Fruit fly (Drosophila melanogaster) whole organism, wandering third instar larva: ENCODE measurements around the gene CrebB.

ENCODE experiments used
- Abd-B ChIP-seq: fragments of >200 bp; optimal IDR thresholded peaks from 2 replicates; lab custom pipeline; 2017; ENCODE audit warnings: missing biosample characterization, missing genetic modification characterization
- CG32264 ChIP-seq: fragments of 200-800 bp; sonication (Bioruptor generic); optimal IDR thresholded peaks from 2 replicates; lab custom pipeline; 2016; ENCODE audit warnings: missing biosample characterization, missing genetic modification characterization
- CrebA ChIP-seq: fragments of 200-800 bp; sonication (Bioruptor generic); optimal IDR thresholded peaks from 2 replicates; lab custom pipeline; 2016; ENCODE audit warnings: missing biosample characterization, mild to moderate bottlenecking, missing genetic modification characterization, borderline replicate concordance
- Dfd ChIP-seq: fragments of >200 bp; optimal IDR thresholded peaks from 2 replicates; lab custom pipeline; 2017; ENCODE audit warnings: missing biosample characterization, missing genetic modification characterization
- Dif ChIP-seq: fragments of 200-275, 200-300 bp; sonication (Bioruptor generic); optimal IDR thresholded peaks from 2 replicates; lab custom pipeline; 2018; ENCODE audit warnings: missing biosample characterization, missing genetic modification characterization; ENCODE audit not compliant: partially characterized antibody
- GATAd ChIP-seq: sonication (Bioruptor generic); optimal IDR thresholded peaks from 2 replicates; lab custom pipeline; 2016; ENCODE audit warnings: missing biosample characterization, missing genetic modification characterization
- HLH106 ChIP-seq: fragments of 200-800 bp; optimal IDR thresholded peaks from 3 replicates; lab custom pipeline; 2019; ENCODE audit warnings: missing biosample characterization, mild to moderate bottlenecking, missing genetic modification characterization, moderate library complexity
- Hnf4 ChIP-seq: fragments of 200-800 bp; sonication (Bioruptor generic); optimal IDR thresholded peaks from 2 replicates; lab custom pipeline; 2016; ENCODE audit warnings: missing biosample characterization, mild to moderate bottlenecking, missing genetic modification characterization
- Hr78 ChIP-seq: fragments of >200 bp; optimal IDR thresholded peaks from 2 replicates; lab custom pipeline; 2017; ENCODE audit warnings: missing biosample characterization, missing genetic modification characterization
- Hr83 ChIP-seq: fragments of 200-300 bp; sonication (Bioruptor generic); optimal IDR thresholded peaks from 2 replicates; lab custom pipeline; 2016; ENCODE audit warnings: missing biosample characterization, mild to moderate bottlenecking, missing genetic modification characterization, moderate library complexity; ENCODE audit not compliant: poor library complexity, severe bottlenecking
- Jra ChIP-seq: sonication (Bioruptor generic); optimal IDR thresholded peaks from 2 replicates; lab custom pipeline; 2016; ENCODE audit warnings: missing biosample characterization, missing genetic modification characterization
- Mio ChIP-seq: sonication (Bioruptor generic); optimal IDR thresholded peaks from 2 replicates; lab custom pipeline; 2016; ENCODE audit warnings: missing biosample characterization, missing genetic modification characterization
- Myc ChIP-seq: fragments of >200 bp; optimal IDR thresholded peaks from 2 replicates; lab custom pipeline; 2017
- N ChIP-seq: fragments of >200 bp; optimal IDR thresholded peaks from 2 replicates; lab custom pipeline; 2018; ENCODE audit warnings: missing biosample characterization, missing external identifiers, missing genetic modification characterization
- OdsH ChIP-seq: fragments of 200-800 bp; sonication (Bioruptor generic); optimal IDR thresholded peaks from 2 replicates; lab custom pipeline; 2016; ENCODE audit warnings: missing biosample characterization, mild to moderate bottlenecking, missing genetic modification characterization
- Rel ChIP-seq, 2 experiments: fragments of 200-800 bp; sonication (Bioruptor generic) in 1 of 2; optimal IDR thresholded peaks; 2 replicates in 1 of 2; 3 replicates in 1 of 2; lab custom pipeline; 2016 to 2019; ENCODE audit warnings: mild to moderate bottlenecking in 2 of 2, missing biosample characterization in 2 of 2, missing genetic modification characterization in 2 of 2, moderate library complexity in 1 of 2
- Sp1 ChIP-seq: fragments of 200-800 bp; sonication (Bioruptor generic); optimal IDR thresholded peaks from 3 replicates; lab custom pipeline; 2019; ENCODE audit warnings: missing biosample characterization, mild to moderate bottlenecking, missing genetic modification characterization, moderate library complexity
- Vsx2 ChIP-seq: fragments of 200-300, 225-300 bp; sonication (Bioruptor generic); optimal IDR thresholded peaks from 2 replicates; lab custom pipeline; 2018; ENCODE audit warnings: missing biosample characterization, missing genetic modification characterization; ENCODE audit not compliant: partially characterized antibody
- brk ChIP-seq: fragments of 200-800 bp; sonication (Bioruptor generic); optimal IDR thresholded peaks from 2 replicates; lab custom pipeline; 2016; ENCODE audit warnings: missing biosample characterization, mild to moderate bottlenecking, missing genetic modification characterization
- dl ChIP-seq, 2 experiments: fragments of 175-275, 200-275 bp in 1 of 2; fragments of 200-275 bp in 1 of 2; sonication (Bioruptor generic); optimal IDR thresholded peaks; lab custom pipeline; 2018; ENCODE audit warnings: mild to moderate bottlenecking in 2 of 2, missing biosample characterization in 2 of 2, missing genetic modification characterization in 2 of 2, moderate library complexity in 2 of 2; ENCODE audit not compliant: partially characterized antibody in 2 of 2, insufficient read depth in 1 of 2
- dmrt93B ChIP-seq: fragments of 200-800 bp; sonication (Bioruptor generic); optimal IDR thresholded peaks from 2 replicates; lab custom pipeline; 2018; ENCODE audit warnings: missing biosample characterization, mild to moderate bottlenecking, missing genetic modification characterization
- ey ChIP-seq: fragments of 200-800 bp; sonication (Bioruptor generic); optimal IDR thresholded peaks from 2 replicates; lab custom pipeline; 2016; ENCODE audit warnings: missing biosample characterization, missing genetic modification characterization
- h ChIP-seq: fragments of 200-800 bp; sonication (Bioruptor generic); optimal IDR thresholded peaks from 3 replicates; lab custom pipeline; 2016; ENCODE audit warnings: missing biosample characterization, mild to moderate bottlenecking, missing genetic modification characterization
- jim ChIP-seq: fragments of 175-275, 200-325 bp; sonication (Bioruptor generic); optimal IDR thresholded peaks from 2 replicates; lab custom pipeline; 2016; ENCODE audit warnings: missing biosample characterization, mild to moderate bottlenecking, missing genetic modification characterization
- lola ChIP-seq: fragments of >200 bp; optimal IDR thresholded peaks from 2 replicates; lab custom pipeline; 2017; ENCODE audit warnings: missing biosample characterization, missing genetic modification characterization
- pan ChIP-seq: fragments of >200 bp; optimal IDR thresholded peaks from 2 replicates; lab custom pipeline; 2017
- psq ChIP-seq: fragments of 200-800 bp; sonication (Bioruptor generic); optimal IDR thresholded peaks from 3 replicates; lab custom pipeline; 2017; ENCODE audit warnings: missing biosample characterization, mild to moderate bottlenecking, missing genetic modification characterization, moderate library complexity
- rgr ChIP-seq: fragments of 200-800 bp; sonication (Bioruptor generic); optimal IDR thresholded peaks from 3 replicates; lab custom pipeline; 2016; ENCODE audit warnings: missing biosample characterization, mild to moderate bottlenecking, missing genetic modification characterization
- sage ChIP-seq: fragments of 200-800 bp; sonication (Bioruptor generic); optimal IDR thresholded peaks from 2 replicates; lab custom pipeline; 2016; ENCODE audit warnings: missing biosample characterization, mild to moderate bottlenecking, missing genetic modification characterization
- tai ChIP-seq: sonication (Bioruptor generic); optimal IDR thresholded peaks from 2 replicates; lab custom pipeline; 2016; ENCODE audit warnings: missing biosample characterization, missing genetic modification characterization
- usp ChIP-seq: fragments of >200 bp; optimal IDR thresholded peaks from 2 replicates; lab custom pipeline; 2017; ENCODE audit warnings: missing biosample characterization, missing genetic modification characterization
- woc ChIP-seq: sonication (Bioruptor generic); optimal IDR thresholded peaks from 2 replicates; lab custom pipeline; 2016; ENCODE audit warnings: missing biosample characterization, mild to moderate bottlenecking, missing genetic modification characterization

The CrebB gene

dm6 chrX:18320825-18321224 is 45.3 kb upstream of the CrebB start, which contains the start of gene CG6023:
Gene CG6023, minus strand, starts transcription at chrX:18321193.
- TF ChIP-seq Abd-B (GFP tag; lab: Kevin White, UChicago), result no peak
- no peak for TF ChIP-seq Rel (GFP tag; optimal IDR thresholded peaks at IDR 0.05; lab: Kevin White, UChicago)
- peak; percentile 88 for TF ChIP-seq Rel (tag; optimal IDR thresholded peaks at IDR 0.05; lab: Kevin White, UChicago)
- no peak for TF ChIP-seq sage
- TF ChIP-seq GATAd (GFP tag; lab: Kevin White, UChicago), result no peak

dm6 chrX:18321358-18321757 is 44.8 kb upstream of the CrebB start:
- no peak for TF ChIP-seq dmrt93B (GFP tag; lab: Kevin White, UChicago)
- TF ChIP-seq HLH106, result no peak
- TF ChIP-seq Hnf4, result no peak
- no peak for TF ChIP-seq rgr (GFP tag; lab: Kevin White, UChicago)
- no peak for TF ChIP-seq dl (GFP tag; optimal IDR thresholded peaks at IDR 0.05; lab: Kevin White, UChicago; ENCODE audit: insufficient read depth in 1 of 2, partially characterized antibody in 2 of 2)
- TF ChIP-seq CG32264 (GFP tag; lab: Kevin White, UChicago), result no peak
- no peak for TF ChIP-seq psq
- no peak for TF ChIP-seq Mio (GFP tag; lab: Kevin White, UChicago)
- TF ChIP-seq Dif (GFP tag; lab: Kevin White, UChicago), result no peak
- TF ChIP-seq h, result no peak
- TF ChIP-seq tai (GFP tag; lab: Kevin White, UChicago), result no peak
- no peak for TF ChIP-seq Vsx2 (GFP tag; lab: Kevin White, UChicago)

dm6 chrX:18341014-18341413 is 25.1 kb upstream of the CrebB start:
- TF ChIP-seq Hr78 (GFP tag; lab: Kevin White, UChicago) (no peak), Sp1 (GFP tag; lab: Kevin White, UChicago) (no peak), dl (GFP tag; optimal IDR thresholded peaks at IDR 0.05; lab: Kevin White, UChicago; ENCODE audit: insufficient read depth in 1 of 2, partially characterized antibody in 2 of 2) (no peak), rgr (GFP tag; lab: Kevin White, UChicago) (no peak), Abd-B (GFP tag; lab: Kevin White, UChicago) (no peak), woc (no peak), Jra (GFP tag; lab: Kevin White, UChicago) (no peak), Rel (GFP tag; optimal IDR thresholded peaks at IDR 0.05; lab: Kevin White, UChicago) (no peak), Rel (tag; optimal IDR thresholded peaks at IDR 0.05; lab: Kevin White, UChicago) (no peak), ey (GFP tag; lab: Kevin White, UChicago) (no peak)
- TF ChIP-seq, all 38 proteins: peak for 0

- TF ChIP-seq jim (GFP tag; lab: Kevin White, UChicago) (no peak), psq (no peak), lola (GFP tag; lab: Kevin White, UChicago) (no peak), CG32264 (GFP tag; lab: Kevin White, UChicago) (no peak), Myc (lab: Kevin White, UChicago) (no peak), h (no peak), pan (lab: Kevin White, UChicago) (no peak), OdsH (GFP tag; lab: Kevin White, UChicago) (no peak), Jra (GFP tag; lab: Kevin White, UChicago) (no peak), Abd-B (GFP tag; lab: Kevin White, UChicago) (no peak), Rel (GFP tag; optimal IDR thresholded peaks at IDR 0.05; lab: Kevin White, UChicago) (no peak), Rel (tag; optimal IDR thresholded peaks at IDR 0.05; lab: Kevin White, UChicago) (no peak), CrebA (no peak), Hr83 (GFP tag; lab: Kevin White, UChicago) (no peak), brk (GFP tag; lab: Kevin White, UChicago) (no peak), Dif (GFP tag; lab: Kevin White, UChicago) (no peak), usp (GFP tag; lab: Kevin White, UChicago) (no peak)
These were observed 18.5 kb upstream of the CrebB start for dm6 chrX:18347641-18348040.

- TF ChIP-seq Dfd (GFP tag; lab: Kevin White, UChicago), result peak; percentile 92
- no peak for TF ChIP-seq N
- no peak for TF ChIP-seq ey (GFP tag; lab: Kevin White, UChicago)
- no peak for TF ChIP-seq Abd-B (GFP tag; lab: Kevin White, UChicago)
- TF ChIP-seq, all 38 proteins: peak for 1
These were observed 15.5 kb upstream of the CrebB start for dm6 chrX:18350609-18351008.
